Worm (Caenorhabditis elegans) whole organism, L4 larva: ENCODE results near the gene ZC412.3.
"Not testable (repeated sequence)": the region's sequence is repeated elsewhere in the genome, so short reads cannot be mapped to it uniquely, and the experiment has no call there.

ENCODE experiments used
- ama-1 ChIP-seq: fragments of 150-350 bp; optimal IDR thresholded peaks from 2 replicates; lab custom pipeline; 2014; ENCODE audit warnings: inconsistent platforms, mixed read lengths
- mxl-2 ChIP-seq: fragments of 200-800 bp; sonication (Bioruptor generic); conservative IDR thresholded peaks from 2 replicates; pipeline ENCODE4 v1.3.6; 2022; ENCODE audit warnings: missing genetic modification reagents, missing genetic modification characterization, missing compliant biosample characterization

DNA sequence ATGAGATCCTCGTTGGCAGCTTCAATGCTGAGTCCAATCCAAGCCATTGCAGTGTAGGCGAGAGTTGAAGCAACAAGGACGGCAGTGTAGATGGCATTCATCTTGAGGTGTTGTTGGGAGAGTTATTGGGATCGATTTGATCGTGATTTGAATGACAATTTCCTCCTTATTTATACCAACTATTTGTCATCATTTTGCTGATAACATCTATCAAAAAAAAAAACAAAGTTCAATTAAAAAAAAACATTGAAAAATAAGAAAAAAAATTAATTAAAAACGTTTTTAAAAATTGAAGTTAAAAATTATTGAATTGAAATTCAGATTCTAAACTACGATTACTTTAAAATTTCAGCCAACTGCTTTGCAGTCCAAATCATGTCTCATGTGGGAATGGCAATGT, 44.4 kb downstream of the ZC412.3 start, which contains the start of gene nspa-8:
- TF ChIP-seq ama-1; mxl-2 (GFP tag; lab: Robert Waterston, UW): not testable (repeated sequence)
